Worm (Caenorhabditis elegans): ENCODE data around the gene F13H8.6.

F13H8.6 gene

DNA sequence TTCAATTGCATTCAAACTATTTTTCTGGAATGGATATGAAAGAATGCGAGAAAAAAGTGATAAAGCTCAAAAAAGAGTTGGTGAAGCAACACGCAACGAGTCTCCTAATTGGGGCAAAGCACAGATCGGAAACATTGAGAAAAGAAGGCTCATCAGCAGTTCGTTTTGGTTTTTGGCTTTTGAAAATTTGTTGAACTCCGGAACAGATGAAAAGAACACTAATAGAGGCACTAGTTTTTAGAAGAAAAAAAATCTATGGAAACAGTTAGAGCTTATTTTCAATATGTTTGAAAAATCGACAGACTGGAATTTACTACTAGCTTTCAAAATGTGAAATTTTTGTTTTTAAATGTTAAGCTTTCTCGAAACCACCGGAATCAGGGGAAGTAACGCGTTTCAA, 25.1 kb upstream of the F13H8.6 start:
- TF ChIP-seq lin-15B (tag; optimal IDR thresholded peaks at IDR 0.05) (no peak), nhr-76 (tag; optimal IDR thresholded peaks at IDR 0.05) (no peak), ceh-9 (tag; optimal IDR thresholded peaks at IDR 0.05) (no peak), nhr-28 (tag; optimal IDR thresholded peaks at IDR 0.05) (no peak), ceh-82 (tag; optimal IDR thresholded peaks at IDR 0.05) (no peak), aly-2 (tag; optimal IDR thresholded peaks at IDR 0.05) (no peak), jun-1 (tag; optimal IDR thresholded peaks at IDR 0.05) (no peak), ceh-28 (tag; optimal IDR thresholded peaks at IDR 0.05) (no peak), pqm-1 (tag; optimal IDR thresholded peaks at IDR 0.05) (no peak), egl-5 (tag; optimal IDR thresholded peaks at IDR 0.05) (no peak), nhr-237 (tag; optimal IDR thresholded peaks at IDR 0.05) (no peak), nhr-77 (tag; optimal IDR thresholded peaks at IDR 0.05) (no peak), ceh-16 (tag; optimal IDR thresholded peaks at IDR 0.05) (no peak), nfya-1 (tag; optimal IDR thresholded peaks at IDR 0.05; ENCODE audit: insufficient read depth) (no peak), nhr-12 (tag; optimal IDR thresholded peaks at IDR 0.05) (no peak), zag-1 (tag; optimal IDR thresholded peaks at IDR 0.05) (no peak), ztf-11 (tag; optimal IDR thresholded peaks at IDR 0.05) (no peak), elt-2 (tag; optimal IDR thresholded peaks at IDR 0.05) (no peak)

DNA sequence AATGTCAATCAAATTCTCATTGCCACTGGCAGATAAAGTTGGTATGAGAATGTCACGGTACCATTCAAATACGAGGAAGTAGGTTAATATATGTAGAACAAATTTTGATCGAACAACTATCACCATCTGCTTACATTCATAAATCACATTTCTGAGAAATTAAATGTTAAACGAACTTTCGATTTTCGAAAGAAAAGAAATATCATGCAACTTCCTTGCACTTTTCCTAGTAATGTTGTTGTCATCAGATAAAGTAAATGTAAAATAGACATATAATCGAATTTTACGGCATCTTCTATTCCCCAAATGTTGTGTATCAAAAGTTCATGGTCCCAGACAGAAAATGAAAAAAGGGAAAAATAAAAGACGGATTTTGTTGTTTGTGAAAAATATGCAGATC, 24.7 kb upstream of the F13H8.6 start:
- no peak for TF ChIP-seq ceh-9 (tag; optimal IDR thresholded peaks at IDR 0.05)
- TF ChIP-seq fkh-10 (GFP tag; optimal IDR thresholded peaks at IDR 0.05) = peak; percentile 27

DNA sequence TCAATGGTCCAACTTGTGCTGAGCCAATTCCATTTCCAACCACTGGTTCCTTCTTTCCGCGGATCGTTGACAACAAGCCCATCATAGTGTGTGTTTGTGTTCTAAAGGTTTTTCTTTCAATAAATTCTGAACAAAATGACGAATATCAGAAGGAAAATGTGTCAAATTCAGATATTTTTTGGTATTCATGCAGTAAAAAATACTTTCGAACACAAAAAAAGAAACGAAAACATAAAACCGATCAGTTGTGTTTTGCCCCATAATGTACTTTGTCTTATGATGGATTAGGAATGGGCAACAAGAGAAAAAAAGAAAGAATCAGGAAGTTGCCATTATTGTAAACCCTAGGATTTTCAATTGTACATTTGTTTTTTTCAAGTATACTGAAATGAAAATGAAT, 22.4 kb upstream of the F13H8.6 start, which contains the start of gene glb-10:
Gene glb-10, minus strand, starts transcription at position 101 of the 400 bp plus-strand sequence.
- no peak for TF ChIP-seq elt-1 (tag; optimal IDR thresholded peaks at IDR 0.05)
- no peak for TF ChIP-seq ceh-82 (tag; optimal IDR thresholded peaks at IDR 0.05)
- TF ChIP-seq ztf-11 (tag; optimal IDR thresholded peaks at IDR 0.05) = no peak
- no peak for TF ChIP-seq lsy-12 (tag; optimal IDR thresholded peaks at IDR 0.05)
- TF ChIP-seq nhr-12 (tag; optimal IDR thresholded peaks at IDR 0.05) = no peak
- TF ChIP-seq nhr-11 (tag; optimal IDR thresholded peaks at IDR 0.05) = no peak

DNA sequence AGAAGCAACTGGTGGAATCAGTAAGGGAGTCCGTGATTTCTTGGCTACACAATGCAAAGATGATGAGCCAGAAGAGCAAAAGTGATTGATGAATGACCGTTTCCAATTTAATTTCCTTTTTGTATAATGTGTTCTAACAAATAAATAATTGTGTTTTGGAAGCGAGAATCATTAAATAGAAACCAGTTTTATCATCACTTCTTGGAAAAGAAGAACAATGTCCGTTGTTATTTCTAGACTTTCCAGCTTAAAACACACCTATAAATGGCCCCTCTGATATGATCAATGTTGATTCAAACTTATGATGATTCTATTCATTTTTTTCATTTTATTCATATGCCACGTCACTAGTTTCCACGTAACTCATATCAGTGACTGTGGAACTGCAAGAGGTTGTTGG, 19.4 kb upstream of the F13H8.6 start, which contains the start of gene C29F5.8:
Gene C29F5.8, plus strand, starts transcription at position 301 of the 400 bp plus-strand sequence.
- TF ChIP-seq nhr-237 (tag; optimal IDR thresholded peaks at IDR 0.05) = no peak
- TF ChIP-seq unc-39 (tag; optimal IDR thresholded peaks at IDR 0.05) = no peak
- TF ChIP-seq fkh-10 (GFP tag; optimal IDR thresholded peaks at IDR 0.05) = no peak
- no peak for TF ChIP-seq daf-12 (tag; optimal IDR thresholded peaks at IDR 0.05)
- TF ChIP-seq zag-1 (tag; optimal IDR thresholded peaks at IDR 0.05) = no peak
- TF ChIP-seq nhr-25 (tag; optimal IDR thresholded peaks at IDR 0.05) = no peak
- no peak for TF ChIP-seq fos-1 (tag; optimal IDR thresholded peaks at IDR 0.05)
- TF ChIP-seq nfya-1 (tag; optimal IDR thresholded peaks at IDR 0.05; ENCODE audit: insufficient read depth) = no peak
- no peak for TF ChIP-seq ceh-28 (tag; optimal IDR thresholded peaks at IDR 0.05)
- TF ChIP-seq sea-2 (GFP tag; optimal IDR thresholded peaks at IDR 0.05) = no peak
- no peak for TF ChIP-seq nhr-43 (tag; optimal IDR thresholded peaks at IDR 0.05; ENCODE audit: poor library complexity, severe bottlenecking)
- TF ChIP-seq elt-3 (tag; optimal IDR thresholded peaks at IDR 0.05) = no peak

DNA sequence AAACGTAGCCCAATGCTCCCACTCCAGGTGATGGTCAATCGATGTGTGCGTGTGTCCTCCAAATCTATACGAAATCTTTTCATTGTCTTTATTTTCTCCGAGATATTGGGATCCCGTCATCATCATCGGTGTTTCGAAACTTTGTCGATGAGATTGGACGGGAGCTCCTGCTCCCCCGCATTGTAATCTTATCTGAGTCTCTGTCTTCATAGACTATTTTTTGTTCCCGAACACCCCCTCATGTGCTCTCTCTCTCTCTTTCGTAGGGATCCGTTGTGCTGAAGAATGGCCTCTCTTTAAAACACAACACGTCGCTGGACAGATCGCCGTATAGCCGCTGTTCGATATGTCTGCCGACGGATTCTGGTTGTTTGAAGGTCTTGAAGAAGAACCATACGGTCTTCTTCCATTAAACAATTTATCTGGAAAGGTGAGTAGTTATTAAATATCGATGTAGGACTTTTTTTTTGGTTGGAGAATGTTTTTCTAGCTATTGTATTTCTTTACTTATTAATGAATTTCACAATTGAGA, 16.5 kb upstream of the F13H8.6 start, which contains the start of gene C29F5.1:
Gene C29F5.1, plus strand, starts transcription at position 317 of the 532 bp plus-strand sequence.
- peak; percentile 1 for TF ChIP-seq nfya-1 (tag; optimal IDR thresholded peaks at IDR 0.05; ENCODE audit: insufficient read depth)
- peak; percentile 40 for TF ChIP-seq egl-5 (tag; optimal IDR thresholded peaks at IDR 0.05)
- no peak for TF ChIP-seq unc-62 (GFP tag; optimal IDR thresholded peaks at IDR 0.05)
- TF ChIP-seq nhr-23 (tag; optimal IDR thresholded peaks at IDR 0.05) = no peak

DNA sequence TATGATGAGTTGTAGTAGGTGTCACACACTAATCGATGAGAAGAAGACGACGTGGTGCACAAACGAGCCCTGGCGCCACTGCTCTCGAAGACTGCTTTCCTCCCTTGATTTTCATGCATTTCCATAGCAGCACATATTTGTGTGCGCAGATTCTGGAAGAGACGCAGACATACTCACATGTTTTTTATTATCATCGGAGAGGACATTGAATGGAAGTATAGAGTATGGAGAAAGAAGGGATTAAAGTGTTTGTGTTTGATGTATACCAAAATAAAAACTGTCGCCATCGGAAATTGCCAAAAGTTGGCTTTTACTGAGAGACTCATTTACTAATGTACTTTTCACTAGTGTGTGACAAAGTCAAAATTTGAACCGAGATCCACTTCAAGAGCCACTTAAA, 7.5 kb upstream of the F13H8.6 start, which contains the start of gene mps-1:
Gene mps-1, minus strand, starts transcription at position 101 of the 400 bp plus-strand sequence.
- TF ChIP-seq aly-2 (tag; optimal IDR thresholded peaks at IDR 0.05) (no peak), lsy-12 (tag; optimal IDR thresholded peaks at IDR 0.05) (no peak), ZK546.5 (tag; optimal IDR thresholded peaks at IDR 0.05) (no peak), fkh-10 (GFP tag; optimal IDR thresholded peaks at IDR 0.05) (no peak), R02D3.7 (tag; optimal IDR thresholded peaks at IDR 0.05) (no peak), daf-12 (tag; optimal IDR thresholded peaks at IDR 0.05) (no peak), pha-4 (tag; optimal IDR thresholded peaks at IDR 0.05) (no peak), ceh-16 (tag; optimal IDR thresholded peaks at IDR 0.05) (no peak), ceh-82 (tag; optimal IDR thresholded peaks at IDR 0.05) (no peak)

Data from whole organism, L3 larva.